Worm (Caenorhabditis elegans) whole organism, L4 larva: Measurements from ENCODE around the gene jun-1.
A peak's percentile ranks its signal among the peaks of the same experiment; 100 is the strongest.

ENCODE experiments used
- F26F4.8 ChIP-seq: fragments of 200-800 bp; sonication (Bioruptor generic); conservative IDR thresholded peaks from 2 replicates; pipeline ENCODE4 v1.3.6; 2022; ENCODE audit warnings: missing genetic modification characterization, missing compliant biosample characterization
- F37D6.2 ChIP-seq: sonication (generic microtip); optimal IDR thresholded peaks from 2 replicates; lab custom pipeline; 2016; ENCODE audit warnings: mild to moderate bottlenecking, missing genetic modification characterization, missing compliant biosample characterization
- F49E8.2 ChIP-seq: sonication (generic microtip); optimal IDR thresholded peaks from 2 replicates; lab custom pipeline; 2016; ENCODE audit warnings: missing compliant biosample characterization, mild to moderate bottlenecking, missing genetic modification characterization, borderline replicate concordance
- T20F7.1 ChIP-seq: fragments of 200-800 bp; sonication (Bioruptor generic); optimal IDR thresholded peaks from 2 replicates; lab custom pipeline; 2018; ENCODE audit warnings: mild to moderate bottlenecking, missing genetic modification characterization, missing compliant biosample characterization
- T26A8.4 ChIP-seq: fragments of 200-800 bp; sonication (Bioruptor generic); IDR thresholded peaks from 2 replicates; pipeline ENCODE4 v1.3.6; 2022; ENCODE audit warnings: missing genetic modification characterization, missing compliant biosample characterization
- Y105C5A.15 ChIP-seq: fragments of 200-800 bp; sonication (Bioruptor generic); IDR thresholded peaks from 2 replicates; pipeline ENCODE4 v1.3.6; 2022; ENCODE audit warnings: missing genetic modification characterization, missing compliant biosample characterization
- Y48G9A.11 ChIP-seq: fragments of 200-800 bp; sonication (Bioruptor generic); IDR thresholded peaks from 2 replicates; pipeline ENCODE4 v1.3.6; 2022; ENCODE audit warnings: missing genetic modification reagents, missing genetic modification characterization, missing compliant biosample characterization
- Y5F2A.4 ChIP-seq: fragments of 200-800 bp; sonication (Bioruptor generic); optimal IDR thresholded peaks from 2 replicates; lab custom pipeline; 2018; ENCODE audit warnings: mild to moderate bottlenecking, missing genetic modification characterization, missing compliant biosample characterization
- aha-1 ChIP-seq: fragments of 150-350 bp; peaks from one replicate; lab custom pipeline; 2014; ENCODE audit warnings: missing biosample characterization, missing genetic modification characterization
- aly-2 ChIP-seq: sonication (generic microtip); optimal IDR thresholded peaks from 2 replicates; lab custom pipeline; 2018; ENCODE audit warnings: missing biosample characterization, missing genetic modification characterization
- ama-1 ChIP-seq: fragments of 150-350 bp; optimal IDR thresholded peaks from 2 replicates; lab custom pipeline; 2014; ENCODE audit warnings: inconsistent platforms, mixed read lengths
- ces-1 ChIP-seq: fragments of 150-350 bp; sonication (generic microtip); optimal IDR thresholded peaks from 4 replicates; lab custom pipeline; 2014; ENCODE audit warnings: missing biosample characterization, missing genetic modification reagents, missing genetic modification characterization
- daf-16 ChIP-seq, 3 experiments: sonication (generic microtip); optimal IDR thresholded peaks; 2 replicates each; lab custom pipeline; 2016 to 2017; ENCODE audit warnings: missing genetic modification characterization in 3 of 3, missing genetic modification reagents in 3 of 3, mild to moderate bottlenecking in 2 of 3, missing compliant biosample characterization in 2 of 3, missing biosample characterization in 1 of 3, moderate library complexity in 1 of 3
- daf-8 ChIP-seq: fragments of 200-800 bp; sonication (Bioruptor generic); IDR thresholded peaks from 2 replicates; pipeline ENCODE4 v1.3.6; 2022; ENCODE audit warnings: missing genetic modification characterization, missing compliant biosample characterization
- dmd-6 ChIP-seq: fragments of 200-800 bp; sonication (Bioruptor generic); IDR thresholded peaks from 2 replicates; pipeline ENCODE4 v1.3.6; 2022; ENCODE audit warnings: missing genetic modification reagents, missing genetic modification characterization, missing compliant biosample characterization
- dmd-8 ChIP-seq: fragments of 200-800 bp; sonication (Bioruptor generic); IDR thresholded peaks from 2 replicates; pipeline ENCODE4 v1.3.6; 2022; ENCODE audit warnings: missing genetic modification characterization, missing compliant biosample characterization
- dve-1 ChIP-seq: sonication (generic microtip); optimal IDR thresholded peaks from 2 replicates; lab custom pipeline; 2017; ENCODE audit warnings: antibody characterized with exemption, mild to moderate bottlenecking, missing genetic modification characterization, missing compliant biosample characterization; ENCODE audit not compliant: insufficient read depth
- egl-27 ChIP-seq: sonication (generic microtip); optimal IDR thresholded peaks from 3 replicates; lab custom pipeline; 2017; ENCODE audit warnings: missing biosample characterization, missing genetic modification reagents, missing genetic modification characterization
- fkh-10 ChIP-seq: fragments of 150-350 bp; optimal IDR thresholded peaks from 2 replicates; lab custom pipeline; 2014; ENCODE audit warnings: missing biosample characterization, missing genetic modification reagents, missing genetic modification characterization
- gei-8 ChIP-seq: fragments of 200-800 bp; sonication (Bioruptor generic); optimal IDR thresholded peaks from 2 replicates; lab custom pipeline; 2018; ENCODE audit warnings: mild to moderate bottlenecking, missing genetic modification characterization, missing compliant biosample characterization
- hlh-11 ChIP-seq: fragments of 200-800 bp; sonication (Bioruptor generic); optimal IDR thresholded peaks from 2 replicates; lab custom pipeline; 2018; ENCODE audit warnings: mild to moderate bottlenecking, missing genetic modification characterization, missing compliant biosample characterization
- jun-1 ChIP-seq: fragments of 150-350 bp; optimal IDR thresholded peaks from 2 replicates; lab custom pipeline; 2014; ENCODE audit warnings: missing biosample characterization, missing genetic modification reagents, missing genetic modification characterization
- lin-1 ChIP-seq: fragments of 200-800 bp; sonication (Bioruptor generic); IDR thresholded peaks from 2 replicates; pipeline ENCODE4 v1.3.6; 2022; ENCODE audit warnings: missing genetic modification reagents, missing genetic modification characterization, missing compliant biosample characterization
- lsy-2 ChIP-seq, 2 experiments: fragments of 150-350 bp in 1 of 2; sonication (generic microtip) in 1 of 2; optimal IDR thresholded peaks; 2 replicates each; lab custom pipeline; 2014 to 2017; ENCODE audit warnings: missing biosample characterization in 2 of 2, missing genetic modification characterization in 2 of 2
- madf-5 ChIP-seq, 2 experiments: fragments of 200-800 bp; sonication (Bioruptor generic); IDR thresholded peaks; 2 replicates each; pipeline ENCODE4 v1.3.6; 2022; ENCODE audit warnings: missing compliant biosample characterization in 2 of 2, missing genetic modification characterization in 2 of 2
- mdl-1 ChIP-seq, 2 experiments: fragments of 150-350 bp in 1 of 2; sonication (generic microtip) in 1 of 2; optimal IDR thresholded peaks; 2 replicates each; lab custom pipeline; 2014 to 2017; ENCODE audit warnings: missing biosample characterization in 2 of 2, missing genetic modification characterization in 2 of 2
- mdt-29 ChIP-seq: fragments of 200-800 bp; sonication (Bioruptor generic); IDR thresholded peaks from 2 replicates; pipeline ENCODE4 v1.3.6; 2022; ENCODE audit warnings: missing genetic modification reagents, missing genetic modification characterization, missing compliant biosample characterization
- mep-1 ChIP-seq: fragments of 150-350 bp; sonication (generic microtip); optimal IDR thresholded peaks from 3 replicates; lab custom pipeline; 2014; ENCODE audit warnings: missing biosample characterization, missing genetic modification characterization
- mes-2 ChIP-seq: sonication (generic microtip); optimal IDR thresholded peaks from 2 replicates; lab custom pipeline; 2016; ENCODE audit warnings: missing genotype, mild to moderate bottlenecking, missing genetic modification characterization, missing compliant biosample characterization; ENCODE audit not compliant: poor library complexity, severe bottlenecking
- mxl-2 ChIP-seq: fragments of 200-800 bp; sonication (Bioruptor generic); conservative IDR thresholded peaks from 2 replicates; pipeline ENCODE4 v1.3.6; 2022; ENCODE audit warnings: missing genetic modification reagents, missing genetic modification characterization, missing compliant biosample characterization
- nhr-10 ChIP-seq: fragments of 150-350 bp; optimal IDR thresholded peaks from 2 replicates; lab custom pipeline; 2014; ENCODE audit warnings: missing biosample characterization, missing genetic modification characterization
- nhr-11 ChIP-seq: fragments of 150-350 bp; optimal IDR thresholded peaks from 2 replicates; lab custom pipeline; 2014; ENCODE audit warnings: missing biosample characterization, missing genetic modification characterization
- nhr-237 ChIP-seq: sonication (generic microtip); optimal IDR thresholded peaks from 2 replicates; lab custom pipeline; 2017; ENCODE audit warnings: missing biosample characterization, missing genetic modification characterization
- nhr-28 ChIP-seq: fragments of 150-350 bp; optimal IDR thresholded peaks from 2 replicates; lab custom pipeline; 2014; ENCODE audit warnings: missing biosample characterization, missing genetic modification characterization
- nhr-41 ChIP-seq: fragments of 200-800 bp; sonication (Bioruptor generic); IDR thresholded peaks from 2 replicates; pipeline ENCODE4 v1.3.6; 2022; ENCODE audit warnings: missing genetic modification reagents, missing genetic modification characterization, missing compliant biosample characterization
- nhr-48 ChIP-seq: sonication (generic microtip); optimal IDR thresholded peaks from 2 replicates; lab custom pipeline; 2016; ENCODE audit warnings: mild to moderate bottlenecking, missing genetic modification characterization, missing compliant biosample characterization
- nhr-6 ChIP-seq: fragments of 150-350 bp; optimal IDR thresholded peaks from 2 replicates; lab custom pipeline; 2014; ENCODE audit warnings: missing biosample characterization, missing genetic modification characterization
- nhr-77 ChIP-seq: fragments of 150-350 bp; optimal IDR thresholded peaks from 2 replicates; lab custom pipeline; 2014; ENCODE audit warnings: missing biosample characterization, missing genetic modification characterization
- pha-4 ChIP-seq, 2 experiments: fragments of 150-350 bp in 1 of 2; fragments of 200-800 bp in 1 of 2; sonication (Bioruptor generic) in 1 of 2; IDR thresholded peaks in 1 of 2; optimal IDR thresholded peaks in 1 of 2; 2 replicates each; pipeline versions ENCODE4 v1.3.6 to Lab custom; 2014 to 2022; ENCODE audit warnings: missing genetic modification characterization in 2 of 2, missing genetic modification reagents in 2 of 2, missing biosample characterization in 1 of 2, missing compliant biosample characterization in 1 of 2
- rbr-2 ChIP-seq: sonication (generic microtip); optimal IDR thresholded peaks from 2 replicates; lab custom pipeline; 2016; ENCODE audit warnings: missing genotype, missing genetic modification characterization, missing compliant biosample characterization
- saeg-2 ChIP-seq: fragments of 200-800 bp; sonication (Bioruptor generic); IDR thresholded peaks from 2 replicates; pipeline ENCODE4 v1.3.6; 2022; ENCODE audit warnings: missing genetic modification reagents, missing genetic modification characterization, missing compliant biosample characterization
- snpc-1.2 ChIP-seq: fragments of 200-800 bp; sonication (Bioruptor generic); IDR thresholded peaks from 2 replicates; pipeline ENCODE4 v1.3.6; 2022; ENCODE audit warnings: missing genetic modification reagents, missing genetic modification characterization, missing compliant biosample characterization
- spr-3 ChIP-seq: fragments of 200-800 bp; sonication (Bioruptor generic); optimal IDR thresholded peaks from 2 replicates; lab custom pipeline; 2018; ENCODE audit warnings: mild to moderate bottlenecking, missing genetic modification characterization, missing compliant biosample characterization
- unc-39 ChIP-seq: sonication (generic microtip); optimal IDR thresholded peaks from 2 replicates; lab custom pipeline; 2017; ENCODE audit warnings: missing biosample characterization, missing genetic modification characterization
- unc-62 ChIP-seq, 3 experiments: fragments of 150-350 bp in 1 of 3; sonication (generic microtip); optimal IDR thresholded peaks in 2 of 3; peaks in 1 of 3; 1 replicate in 1 of 3; 2 replicates in 2 of 3; lab custom pipeline; 2014 to 2017; ENCODE audit warnings: missing biosample characterization in 3 of 3, missing genetic modification characterization in 3 of 3, missing genetic modification reagents in 3 of 3, missing genotype in 1 of 3
- vab-7 ChIP-seq: fragments of 200-800 bp; sonication (Bioruptor generic); IDR thresholded peaks from 2 replicates; pipeline ENCODE4 v1.3.6; 2022; ENCODE audit warnings: missing genetic modification reagents, missing genetic modification characterization, missing compliant biosample characterization
- zfp-3 ChIP-seq: fragments of 200-800 bp; sonication (Bioruptor generic); conservative IDR thresholded peaks from 2 replicates; pipeline ENCODE4 v1.3.6; 2022; ENCODE audit warnings: missing genetic modification reagents, missing genetic modification characterization, missing compliant biosample characterization
- zip-11 ChIP-seq: fragments of 200-800 bp; sonication (Bioruptor generic); IDR thresholded peaks from 2 replicates; pipeline ENCODE4 v1.3.6; 2022; ENCODE audit warnings: missing genetic modification characterization, missing compliant biosample characterization
- zip-2 ChIP-seq: fragments of 150-350 bp; optimal IDR thresholded peaks from 2 replicates; lab custom pipeline; 2014; ENCODE audit warnings: missing biosample characterization, missing genetic modification characterization
- ztf-7 ChIP-seq: fragments of 150-350 bp; optimal IDR thresholded peaks from 2 replicates; lab custom pipeline; 2014; ENCODE audit warnings: missing biosample characterization, missing genetic modification characterization

Gene jun-1

DNA sequence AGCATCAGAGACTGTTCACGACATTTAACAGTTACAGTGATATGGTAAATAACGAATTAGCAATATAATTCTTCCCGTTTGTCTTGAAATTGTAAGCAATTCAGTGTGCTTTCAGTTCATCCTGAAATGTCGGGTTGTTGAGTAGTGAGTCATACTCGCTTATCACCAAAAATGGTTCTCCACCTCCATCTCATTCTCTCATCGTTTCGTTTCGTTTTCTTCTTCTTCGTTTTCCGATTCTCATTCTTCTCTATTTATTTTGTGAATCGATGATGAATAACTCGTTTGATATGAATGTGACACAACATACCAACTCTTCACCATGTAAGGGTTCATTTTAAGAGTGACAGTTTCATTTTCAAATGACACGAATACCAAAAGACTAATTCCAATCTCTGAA is 3.4 kb downstream of the jun-1 start (continued):
- TF ChIP-seq T20F7.1 (GFP tag; lab: Kevin White, UChicago) (no peak), lin-1 (GFP tag; lab: Robert Waterston, UW) (no peak), zip-11 (GFP tag; lab: Robert Waterston, UW) (no peak), snpc-1.2 (GFP tag; lab: Robert Waterston, UW) (no peak), pha-4 (GFP tag; IDR thresholded peaks at IDR 0.05; lab: Robert Waterston, UW) (no peak), pha-4 (tag; optimal IDR thresholded peaks at IDR 0.05; lab: Kevin White, UChicago) (no peak), F26F4.8 (GFP tag; lab: Robert Waterston, UW) (no peak), mxl-2 (GFP tag; lab: Robert Waterston, UW) (no peak), mdt-29 (GFP tag; lab: Robert Waterston, UW) (no peak), jun-1 (tag; lab: Kevin White, UChicago) (no peak), hlh-11 (peak; percentile 40), nhr-237 (tag; lab: Kevin White, UChicago) (no peak), nhr-6 (tag; lab: Kevin White, UChicago) (peak; percentile 66), nhr-77 (peak; percentile 22), mes-2 (no peak), nhr-10 (tag; lab: Kevin White, UChicago) (no peak), madf-5 (GFP tag; IDR thresholded peaks at IDR 0.05; lab: Robert Waterston, UW) (no peak), gei-8 (no peak), Y105C5A.15 (GFP tag; lab: Robert Waterston, UW) (no peak), F49E8.2 (tag; lab: Kevin White, UChicago) (no peak), ztf-7 (tag; lab: Kevin White, UChicago) (no peak), vab-7 (GFP tag; lab: Robert Waterston, UW) (no peak), saeg-2 (GFP tag; lab: Robert Waterston, UW) (no peak), nhr-28 (tag; lab: Kevin White, UChicago) (peak; percentile 74), unc-62 (GFP tag; optimal IDR thresholded peaks at IDR 0.05 in 1 of 2; lab: Kevin White, UChicago) (peak in 1 of 2 experiments; percentile 43), unc-62 (tag; optimal IDR thresholded peaks at IDR 0.05; lab: Kevin White, UChicago) (no peak), egl-27 (no peak), rbr-2 (no peak), Y5F2A.4 (GFP tag; lab: Kevin White, UChicago) (no peak), zip-2 (tag; lab: Kevin White, UChicago) (no peak), daf-8 (GFP tag; lab: Robert Waterston, UW) (no peak), T26A8.4 (GFP tag; lab: Robert Waterston, UW) (no peak), aly-2 (tag; lab: Kevin White, UChicago) (no peak), mdl-1 (tag; optimal IDR thresholded peaks at IDR 0.05; lab: Kevin White, UChicago) (peak in 1 of 2 experiments; percentile 14), ama-1 (lab: Kevin White, UChicago) (no peak), dmd-6 (peak; percentile 59), Y48G9A.11 (GFP tag; lab: Robert Waterston, UW) (no peak), nhr-41 (no peak), zfp-3 (GFP tag; lab: Robert Waterston, UW) (no peak), dmd-8 (GFP tag; lab: Robert Waterston, UW) (no peak), fkh-10 (GFP tag; lab: Kevin White, UChicago) (no peak), unc-39 (tag; lab: Kevin White, UChicago) (no peak)
- TF ChIP-seq, all 104 proteins: peak for 14

DNA sequence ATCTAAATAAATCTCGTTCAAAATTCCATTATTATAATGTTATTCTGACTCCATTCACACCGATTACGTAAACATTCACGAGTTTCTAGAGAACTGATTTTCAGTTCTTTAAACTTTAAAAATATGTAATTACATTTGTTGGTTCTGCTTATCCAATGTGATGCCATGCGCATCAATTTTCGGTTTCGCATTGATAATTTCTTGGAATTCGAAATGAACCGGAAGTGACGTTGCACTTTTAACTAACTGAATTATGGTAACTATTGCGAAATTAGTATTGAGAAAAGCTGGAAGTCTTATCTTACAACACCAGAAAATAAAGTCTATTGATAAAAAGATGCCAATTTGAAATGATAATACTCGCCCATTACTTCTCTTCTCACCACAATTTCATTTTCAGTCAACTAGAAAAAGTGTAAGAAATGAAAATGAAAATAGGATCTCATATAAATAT is 4.9 kb downstream of the jun-1 start:
- TF ChIP-seq ces-1 (peak; percentile 52), unc-62 (GFP tag; optimal IDR thresholded peaks at IDR 0.05 in 1 of 2; lab: Kevin White, UChicago) (peak in 1 of 2 experiments; percentile 34), unc-62 (tag; optimal IDR thresholded peaks at IDR 0.05; lab: Kevin White, UChicago) (no peak), T20F7.1 (GFP tag; lab: Kevin White, UChicago) (peak; percentile 5), nhr-11 (tag; lab: Kevin White, UChicago) (peak; percentile 8), nhr-77 (peak; percentile 70), dve-1 (tag; lab: Kevin White, UChicago) (peak; percentile 59), lsy-2 (tag; optimal IDR thresholded peaks at IDR 0.05; lab: Kevin White, UChicago) (peak in 1 of 2 experiments; percentile 46), zip-2 (tag; lab: Kevin White, UChicago) (no peak), mep-1 (tag; lab: Kevin White, UChicago) (peak; percentile 70), nhr-48 (tag; lab: Kevin White, UChicago) (peak; percentile 58), aha-1 (tag; lab: Kevin White, UChicago) (peak; percentile 69), daf-16 (GFP tag; optimal IDR thresholded peaks at IDR 0.05; lab: Kevin White, UChicago) (no peak), daf-16 (tag; optimal IDR thresholded peaks at IDR 0.05; lab: Kevin White, UChicago) (peak; percentile 60), dmd-6 (peak; percentile 59), F37D6.2 (tag; lab: Kevin White, UChicago) (peak; percentile 7), spr-3 (GFP tag; lab: Kevin White, UChicago) (no peak), hlh-11 (peak; percentile 36), nhr-237 (tag; lab: Kevin White, UChicago) (no peak)
